Fruit fly (Drosophila melanogaster): Measurements from ENCODE around the gene Nubp2.
"Not testable (repeated sequence)": the region's sequence is repeated elsewhere in the genome, so short reads cannot be mapped to it uniquely, and the experiment has no call there.

Nubp2 gene

dm6 chr3L:20526196-20526740 lies at the start of gene Nubp2:
TSS of gene Nubp2 (plus strand) at chr3L:20526576.
- TF ChIP-seq CG17801 (GFP tag; optimal IDR thresholded peaks at IDR 0.05; ENCODE audit: partially characterized antibody) = peak; percentile 94

DNA sequence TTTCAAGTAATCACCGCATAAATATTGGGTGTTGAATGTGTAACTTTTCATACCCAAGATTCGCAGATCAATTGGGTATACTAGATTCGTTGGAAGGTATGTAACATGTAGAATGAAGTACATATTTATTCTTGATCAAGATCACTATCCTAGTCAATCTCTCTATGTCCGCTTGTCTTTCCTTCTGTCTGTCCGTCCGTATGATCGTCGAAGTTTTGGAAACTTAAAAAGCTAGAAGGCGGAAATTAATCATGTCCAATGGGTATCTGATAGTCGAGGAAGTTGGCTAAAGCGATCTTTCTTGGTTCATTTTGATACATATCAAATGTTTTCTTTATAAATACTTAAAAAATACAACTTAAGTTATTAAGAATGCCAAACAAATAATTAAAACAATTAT lies 38.7 kb upstream of the Nubp2 start:
- no peak for TF ChIP-seq CG17801 (GFP tag; optimal IDR thresholded peaks at IDR 0.05; ENCODE audit: partially characterized antibody)

DNA sequence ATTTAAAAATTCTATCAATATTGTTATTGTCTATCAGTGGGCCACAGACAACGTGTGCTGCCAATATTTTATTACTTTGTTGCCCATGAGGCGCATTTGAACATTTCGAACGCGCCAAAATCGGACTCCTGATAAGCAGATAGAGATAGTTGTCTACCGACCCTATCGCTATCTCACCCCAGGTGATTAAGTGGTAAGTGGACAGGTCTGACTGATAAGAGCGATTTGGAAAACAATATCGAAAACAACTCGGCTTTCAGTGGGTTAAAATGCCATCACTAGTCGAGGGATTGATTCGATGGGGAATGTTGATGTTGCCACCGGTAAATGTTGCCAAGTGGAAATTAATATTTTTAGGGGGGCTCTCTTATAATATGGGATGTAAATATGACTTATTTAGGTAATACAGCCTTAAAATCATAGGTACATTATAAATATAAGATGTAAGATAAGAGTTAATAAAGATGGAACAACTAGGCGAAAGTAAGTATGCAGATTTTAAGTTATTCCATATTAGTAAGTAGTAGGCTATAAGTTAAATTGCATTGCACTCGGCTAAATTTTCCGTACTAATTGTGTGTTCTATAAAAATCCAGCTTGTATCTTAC lies 34.7 kb upstream of the Nubp2 start, which contains the start of gene ND-39:
Gene ND-39, plus strand, starts transcription at position 558 of the 608 bp plus-strand sequence.
- TF ChIP-seq CG17801 (GFP tag; optimal IDR thresholded peaks at IDR 0.05; ENCODE audit: partially characterized antibody) = no peak

DNA sequence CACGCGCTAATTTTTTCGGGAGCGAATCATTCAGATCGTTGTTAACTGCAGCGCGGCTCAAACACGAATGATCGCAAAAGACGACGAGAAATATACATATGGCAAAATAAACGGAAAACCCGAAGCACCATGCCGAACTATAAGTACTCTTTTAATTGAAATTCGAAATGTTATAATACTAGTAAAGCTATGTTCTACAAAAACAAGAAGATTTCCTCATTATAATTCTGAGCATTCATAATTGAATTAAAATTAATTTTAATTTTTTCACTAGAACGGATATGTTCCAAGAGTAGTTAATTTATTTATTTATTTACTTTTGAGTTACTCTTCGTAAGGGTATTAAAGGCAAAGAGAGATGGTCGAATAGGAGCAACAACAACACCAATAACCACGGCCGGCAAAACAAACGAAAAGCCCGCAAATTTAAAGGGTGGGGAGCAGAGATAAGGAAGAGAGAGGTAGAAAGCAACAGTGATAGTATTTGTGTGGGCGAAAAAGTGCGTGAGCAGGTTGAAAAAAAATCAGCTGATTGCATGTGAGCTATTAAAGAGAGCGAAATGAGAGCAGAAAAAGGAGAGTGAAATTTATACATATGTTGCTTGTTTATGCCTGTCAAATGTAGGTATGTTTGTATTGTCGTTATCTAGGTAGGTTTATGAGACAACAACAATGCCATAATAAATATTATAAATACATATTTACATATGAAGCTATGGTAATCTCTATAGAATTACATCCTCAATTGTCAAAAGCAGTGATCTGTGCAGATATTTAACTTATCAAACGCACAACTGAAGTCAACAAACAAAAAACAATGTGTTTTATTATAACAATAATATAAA lies 32.7 kb upstream of the Nubp2 start:
- TF ChIP-seq CG17801 (GFP tag; optimal IDR thresholded peaks at IDR 0.05; ENCODE audit: partially characterized antibody) = peak; percentile 95

DNA sequence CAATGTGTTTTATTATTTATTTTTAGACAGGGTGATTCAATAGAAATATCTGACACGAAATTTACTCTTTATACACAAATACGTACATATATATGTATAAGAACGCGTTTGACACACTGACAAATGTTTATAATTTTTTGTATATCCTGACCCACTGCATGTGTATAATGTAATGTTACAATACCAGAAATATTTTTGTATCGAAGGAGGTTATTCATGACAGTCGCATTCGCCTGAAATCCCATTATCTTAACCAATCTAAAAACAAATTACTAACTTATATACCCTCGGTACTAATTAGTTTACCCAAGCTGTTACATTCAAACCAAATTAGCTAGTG lies 32.1 kb upstream of the Nubp2 start:
- no peak for TF ChIP-seq CG17801 (GFP tag; optimal IDR thresholded peaks at IDR 0.05; ENCODE audit: partially characterized antibody)

- no peak for TF ChIP-seq CG17801 (GFP tag; optimal IDR thresholded peaks at IDR 0.05; ENCODE audit: partially characterized antibody)
These were observed 31.4 kb upstream of the Nubp2 start, which contains the start of gene ZnT77C for dm6 chr3L:20494780-20495591. TSS of gene ZnT77C (minus strand) at chr3L:20494921.

- no peak for TF ChIP-seq CG17801 (GFP tag; optimal IDR thresholded peaks at IDR 0.05; ENCODE audit: partially characterized antibody)
These were observed 29.0 kb upstream of the Nubp2 start, which contains the start of gene CG32425 for dm6 chr3L:20497124-20497996. TSS of gene CG32425 (plus strand) at chr3L:20497323.

DNA sequence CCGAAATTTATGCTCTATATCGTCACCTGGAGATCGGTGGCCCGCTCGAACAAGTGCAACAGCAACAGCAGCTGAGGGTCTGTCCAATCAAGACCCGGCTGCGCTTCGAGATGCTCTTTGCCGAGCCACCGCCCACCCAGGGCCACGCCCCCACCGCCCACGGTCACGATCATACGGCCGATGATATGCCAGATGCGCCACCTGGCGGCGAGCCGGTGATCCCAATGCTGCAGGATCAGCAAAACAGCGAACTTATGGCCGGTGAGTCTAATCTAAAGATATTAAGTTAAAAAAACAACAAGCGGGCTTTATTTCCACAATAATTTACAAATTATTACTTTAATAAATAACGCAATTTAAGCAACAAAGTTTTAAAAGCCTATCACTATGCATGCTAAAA lies 28.2 kb upstream of the Nubp2 start:
- TF ChIP-seq CG17801 (GFP tag; optimal IDR thresholded peaks at IDR 0.05; ENCODE audit: partially characterized antibody) = no peak

- not testable (repeated sequence) for TF ChIP-seq CG17801 (GFP tag; optimal IDR thresholded peaks at IDR 0.05; ENCODE audit: partially characterized antibody)
These were observed 26.8 kb upstream of the Nubp2 start, which contains the start of gene CG18281 for dm6 chr3L:20499536-20499935. TSS of gene CG18281 (plus strand) at chr3L:20499836.

- TF ChIP-seq CG17801 (GFP tag; optimal IDR thresholded peaks at IDR 0.05; ENCODE audit: partially characterized antibody) = no peak
These were observed 23.1 kb upstream of the Nubp2 start for dm6 chr3L:20503256-20503655.

- TF ChIP-seq CG17801 (GFP tag; optimal IDR thresholded peaks at IDR 0.05; ENCODE audit: partially characterized antibody) = not testable (repeated sequence)
These were observed 22.5 kb upstream of the Nubp2 start, which contains the start of gene CG17637 for dm6 chr3L:20503886-20504285. TSS of gene CG17637 (plus strand) at chr3L:20504186.

dm6 chr3L:20505732-20506131 lies 20.6 kb upstream of the Nubp2 start, which contains the start of gene CG5078:
TSS of gene CG5078 (plus strand) at chr3L:20506032.
- TF ChIP-seq CG17801 (GFP tag; optimal IDR thresholded peaks at IDR 0.05; ENCODE audit: partially characterized antibody) = no peak

DNA sequence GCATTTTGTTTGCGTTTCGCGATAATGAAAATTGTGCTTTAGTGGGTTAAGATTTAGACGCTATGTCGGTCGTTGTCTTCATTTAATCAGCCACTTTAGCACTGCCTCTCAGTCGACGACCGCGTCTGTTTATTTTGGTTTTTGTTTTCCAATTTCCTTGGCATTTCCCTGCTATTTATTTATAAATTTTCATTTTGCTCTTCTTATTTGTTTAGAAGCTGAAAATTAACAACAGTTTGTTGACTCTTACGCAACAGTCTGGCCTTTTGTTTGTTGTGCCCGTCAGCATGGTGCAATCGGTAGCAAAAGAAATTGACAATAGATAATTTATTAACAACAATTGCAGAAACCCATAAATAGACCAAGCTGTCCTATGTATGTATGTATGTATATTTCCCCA lies 18.8 kb upstream of the Nubp2 start:
- no peak for TF ChIP-seq CG17801 (GFP tag; optimal IDR thresholded peaks at IDR 0.05; ENCODE audit: partially characterized antibody)

DNA sequence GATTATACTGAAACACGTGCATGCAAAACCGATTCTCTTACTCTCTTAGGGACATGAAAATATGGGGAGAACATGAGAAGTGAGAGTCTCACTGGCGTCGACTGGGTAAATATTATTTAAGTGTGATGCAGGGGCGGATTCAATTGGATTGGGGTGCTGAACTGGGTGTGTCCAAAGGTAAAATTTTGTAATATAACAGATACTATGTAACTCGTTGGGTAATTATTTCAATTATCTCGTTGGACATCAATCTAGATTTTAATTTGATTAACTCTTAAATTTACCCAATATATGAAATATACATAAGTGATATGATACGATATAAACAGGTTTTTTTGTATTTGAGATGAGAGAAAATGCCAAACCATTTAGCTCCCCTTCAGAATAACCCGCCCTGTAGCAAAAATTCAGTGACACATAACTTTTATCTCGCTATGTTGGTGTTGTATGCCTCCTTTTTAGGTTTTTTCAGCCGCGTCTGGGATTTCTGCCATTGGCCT lies 18.2 kb upstream of the Nubp2 start:
- peak; percentile 85 for TF ChIP-seq CG17801 (GFP tag; optimal IDR thresholded peaks at IDR 0.05; ENCODE audit: partially characterized antibody)
